Worm (Caenorhabditis elegans) whole organism, late embryonic: Measurements from ENCODE around the gene ZK742.6.

Source experiments
- ahr-1 ChIP-seq: sonication (generic microtip); optimal IDR thresholded peaks from 2 replicates; lab custom pipeline; 2016; ENCODE audit warnings: missing genetic modification characterization, missing compliant biosample characterization
- ama-1 ChIP-seq: fragments of 150-350 bp; optimal IDR thresholded peaks from 2 replicates; lab custom pipeline; 2014
- dve-1 ChIP-seq: sonication (generic microtip); optimal IDR thresholded peaks from 2 replicates; lab custom pipeline; 2017; ENCODE audit warnings: antibody characterized with exemption, mild to moderate bottlenecking, missing genetic modification characterization, missing compliant biosample characterization
- elt-2 ChIP-seq: sonication (generic microtip); optimal IDR thresholded peaks from 2 replicates; lab custom pipeline; 2016; ENCODE audit warnings: missing genetic modification reagents, missing genetic modification characterization, missing compliant biosample characterization
- odd-2 ChIP-seq: sonication (generic microtip); optimal IDR thresholded peaks from 2 replicates; lab custom pipeline; 2017; ENCODE audit warnings: antibody characterized with exemption, mild to moderate bottlenecking, missing genetic modification characterization, missing compliant biosample characterization
- pat-9 ChIP-seq: fragments of 200-800 bp; sonication (Bioruptor generic); optimal IDR thresholded peaks from 2 replicates; lab custom pipeline; 2018; ENCODE audit warnings: mild to moderate bottlenecking, missing genetic modification characterization, moderate library complexity, missing compliant biosample characterization

ce11 chrV:7781511-7781910 lies 33.2 kb downstream of the ZK742.6 start, which contains the start of gene cyp-32A1:
- TF ChIP-seq dve-1 (tag; lab: Kevin White, UChicago), result no peak
- TF ChIP-seq odd-2 (tag; lab: Kevin White, UChicago), result no peak
- TF ChIP-seq elt-2 (tag; lab: Kevin White, UChicago), result no peak
- no peak for TF ChIP-seq pat-9
- no peak for TF ChIP-seq ama-1
- TF ChIP-seq ahr-1 (tag; lab: Kevin White, UChicago), result no peak
